Worm (Caenorhabditis elegans) whole organism, L2 larva: Measurements from ENCODE around the gene Y39A3B.8.

Source experiments
- C34F6.9 ChIP-seq: fragments of 150-350 bp; optimal IDR thresholded peaks from 2 replicates; lab custom pipeline; 2014; ENCODE audit warnings: missing biosample characterization, missing genetic modification characterization
- F13H6.1 ChIP-seq: sonication (generic microtip); optimal IDR thresholded peaks from 2 replicates; lab custom pipeline; 2016; ENCODE audit warnings: missing genetic modification characterization, missing compliant biosample characterization
- R02D3.7 ChIP-seq: fragments of 150-350 bp; optimal IDR thresholded peaks from 2 replicates; lab custom pipeline; 2014; ENCODE audit warnings: missing biosample characterization, missing genetic modification characterization
- ZK546.5 ChIP-seq: sonication (generic microtip); optimal IDR thresholded peaks from 2 replicates; lab custom pipeline; 2017; ENCODE audit warnings: missing biosample characterization, missing genetic modification characterization
- alr-1 ChIP-seq: fragments of 150-350 bp; optimal IDR thresholded peaks from 2 replicates; lab custom pipeline; 2014; ENCODE audit warnings: missing biosample characterization, missing genetic modification characterization
- aly-2 ChIP-seq: fragments of 150-350 bp; optimal IDR thresholded peaks from 2 replicates; lab custom pipeline; 2014; ENCODE audit warnings: missing biosample characterization, missing genetic modification characterization
- ama-1 ChIP-seq: fragments of 150-350 bp; optimal IDR thresholded peaks from 2 replicates; lab custom pipeline; 2018; ENCODE audit warnings: inconsistent platforms
- blmp-1 ChIP-seq: sonication (generic microtip); optimal IDR thresholded peaks from 2 replicates; lab custom pipeline; 2017; ENCODE audit warnings: missing genetic modification characterization, mild to moderate bottlenecking, missing compliant biosample characterization, antibody characterized with exemption, moderate library complexity; ENCODE audit not compliant: insufficient read depth
- ceh-16 ChIP-seq: fragments of 150-350 bp; optimal IDR thresholded peaks from 2 replicates; lab custom pipeline; 2014; ENCODE audit warnings: missing biosample characterization, missing genetic modification characterization
- ceh-82 ChIP-seq: fragments of 150-350 bp; optimal IDR thresholded peaks from 2 replicates; lab custom pipeline; 2014; ENCODE audit warnings: missing biosample characterization, missing genetic modification characterization
- dmd-4 ChIP-seq: sonication (generic microtip); optimal IDR thresholded peaks from 2 replicates; lab custom pipeline; 2017; ENCODE audit warnings: missing biosample characterization, missing genetic modification characterization
- egl-27 ChIP-seq: sonication (generic microtip); optimal IDR thresholded peaks from 3 replicates; lab custom pipeline; 2017; ENCODE audit warnings: missing biosample characterization, missing genetic modification reagents, missing genetic modification characterization
- elt-1 ChIP-seq: fragments of 150-350 bp; optimal IDR thresholded peaks from 2 replicates; lab custom pipeline; 2014; ENCODE audit warnings: missing biosample characterization, missing genetic modification characterization
- fos-1 ChIP-seq: fragments of 150-350 bp; optimal IDR thresholded peaks from 2 replicates; lab custom pipeline; 2014; ENCODE audit warnings: missing biosample characterization, missing genetic modification characterization
- gmeb-1 ChIP-seq: fragments of 150-350 bp; optimal IDR thresholded peaks from 2 replicates; lab custom pipeline; 2014; ENCODE audit warnings: missing biosample characterization, missing genetic modification characterization
- lin-39 ChIP-seq: fragments of 150-350 bp; optimal IDR thresholded peaks from 2 replicates; lab custom pipeline; 2014; ENCODE audit warnings: missing biosample characterization, missing genetic modification reagents, missing genetic modification characterization
- lsy-2 ChIP-seq, 2 experiments: fragments of 150-350 bp in 1 of 2; sonication (generic microtip) in 1 of 2; optimal IDR thresholded peaks; 2 replicates each; lab custom pipeline; 2014 to 2017; ENCODE audit warnings: missing biosample characterization in 2 of 2, missing genetic modification characterization in 2 of 2
- mab-5 ChIP-seq: fragments of 150-350 bp; optimal IDR thresholded peaks from 2 replicates; lab custom pipeline; 2014; ENCODE audit warnings: missing biosample characterization, missing genetic modification characterization
- mbf-1 ChIP-seq: sonication (generic microtip); optimal IDR thresholded peaks from 2 replicates; lab custom pipeline; 2017; ENCODE audit warnings: missing biosample characterization, missing genetic modification characterization
- mdl-1 ChIP-seq, 2 experiments: fragments of 150-350 bp in 1 of 2; sonication (generic microtip) in 1 of 2; optimal IDR thresholded peaks; 2 replicates each; lab custom pipeline; 2017; ENCODE audit warnings: missing biosample characterization in 2 of 2, missing genetic modification characterization in 2 of 2
- nhr-10 ChIP-seq: sonication (generic microtip); optimal IDR thresholded peaks from 2 replicates; lab custom pipeline; 2017; ENCODE audit warnings: missing biosample characterization, missing genetic modification characterization
- nhr-11 ChIP-seq: fragments of 150-350 bp; optimal IDR thresholded peaks from 2 replicates; lab custom pipeline; 2014; ENCODE audit warnings: missing biosample characterization, missing genetic modification characterization
- nhr-12 ChIP-seq: fragments of 150-350 bp; optimal IDR thresholded peaks from 2 replicates; lab custom pipeline; 2014; ENCODE audit warnings: missing biosample characterization, missing genetic modification characterization
- nhr-21 ChIP-seq: fragments of 150-350 bp; optimal IDR thresholded peaks from 2 replicates; lab custom pipeline; 2014; ENCODE audit warnings: missing biosample characterization, missing genetic modification characterization
- nhr-23 ChIP-seq: fragments of 150-350 bp; optimal IDR thresholded peaks from 2 replicates; lab custom pipeline; 2014; ENCODE audit warnings: missing biosample characterization, missing genetic modification reagents, missing genetic modification characterization
- nhr-237 ChIP-seq: fragments of 150-350 bp; optimal IDR thresholded peaks from 2 replicates; lab custom pipeline; 2014; ENCODE audit warnings: missing biosample characterization, missing genetic modification characterization
- nhr-25 ChIP-seq: fragments of 150-350 bp; sonication (generic microtip); optimal IDR thresholded peaks from 3 replicates; lab custom pipeline; 2014; ENCODE audit warnings: missing biosample characterization, missing genetic modification characterization
- nhr-6 ChIP-seq: fragments of 150-350 bp; optimal IDR thresholded peaks from 2 replicates; lab custom pipeline; 2014; ENCODE audit warnings: missing biosample characterization, missing genetic modification characterization
- nhr-77 ChIP-seq: fragments of 150-350 bp; optimal IDR thresholded peaks from 2 replicates; lab custom pipeline; 2014; ENCODE audit warnings: missing biosample characterization, missing genetic modification characterization
- peb-1 ChIP-seq: fragments of 150-350 bp; optimal IDR thresholded peaks from 2 replicates; lab custom pipeline; 2014; ENCODE audit warnings: missing biosample characterization, missing genetic modification characterization
- sma-3 ChIP-seq: sonication (generic microtip); optimal IDR thresholded peaks from 2 replicates; lab custom pipeline; 2016; ENCODE audit warnings: missing genetic modification reagents, missing genetic modification characterization, missing compliant biosample characterization
- unc-39 ChIP-seq: fragments of 150-350 bp; optimal IDR thresholded peaks from 2 replicates; lab custom pipeline; 2014; ENCODE audit warnings: missing biosample characterization, missing genetic modification characterization
- unc-55 ChIP-seq: fragments of 150-350 bp; sonication (generic microtip); optimal IDR thresholded peaks from 3 replicates; lab custom pipeline; 2014; ENCODE audit warnings: missing biosample characterization, missing genetic modification reagents, missing genetic modification characterization
- unc-62 ChIP-seq: fragments of 150-350 bp; optimal IDR thresholded peaks from 2 replicates; lab custom pipeline; 2014; ENCODE audit warnings: missing biosample characterization, missing genetic modification reagents, missing genetic modification characterization
- zag-1 ChIP-seq: fragments of 150-350 bp; optimal IDR thresholded peaks from 2 replicates; lab custom pipeline; 2014; ENCODE audit warnings: missing biosample characterization, missing genetic modification characterization
- ztf-1 ChIP-seq: fragments of 200-800 bp; sonication (Bioruptor generic); conservative IDR thresholded peaks from 2 replicates; pipeline ENCODE4 v1.3.6; 2022; ENCODE audit warnings: missing genetic modification characterization, missing compliant biosample characterization

Gene Y39A3B.8

ce11 chrIII:2005729-2006128 is 17.9 kb downstream of the Y39A3B.8 start, which contains the start of gene Y39A3B.1:
TSS of gene Y39A3B.1 (plus strand) at chrIII:2006029.
- TF ChIP-seq lsy-2 (tag; optimal IDR thresholded peaks at IDR 0.05; lab: Kevin White, UChicago) (no peak), blmp-1 (tag; lab: Kevin White, UChicago) (no peak), ceh-82 (tag; lab: Kevin White, UChicago) (no peak)

- TF ChIP-seq ceh-16 (no peak), aly-2 (no peak), nhr-77 (tag; lab: Kevin White, UChicago) (no peak), nhr-25 (tag; lab: Kevin White, UChicago) (no peak), ama-1 (lab: Kevin White, UChicago) (no peak), peb-1 (no peak), mab-5 (tag; lab: Kevin White, UChicago) (no peak), blmp-1 (tag; lab: Kevin White, UChicago) (no peak), elt-1 (tag; lab: Kevin White, UChicago) (no peak), unc-62 (no peak), R02D3.7 (no peak), nhr-11 (tag; lab: Kevin White, UChicago) (no peak), lin-39 (no peak), sma-3 (GFP tag; lab: Kevin White, UChicago) (no peak), alr-1 (tag; lab: Kevin White, UChicago) (no peak)
Observed at ce11 chrIII:2006937-2007336, 19.1 kb downstream of the Y39A3B.8 start.

- TF ChIP-seq egl-27 (tag; lab: Kevin White, UChicago) = no peak
- TF ChIP-seq nhr-12 = no peak
- TF ChIP-seq R02D3.7 = no peak
- no peak for TF ChIP-seq F13H6.1
- TF ChIP-seq nhr-10 = no peak
- no peak for TF ChIP-seq nhr-11 (tag; lab: Kevin White, UChicago)
- TF ChIP-seq dmd-4 (tag; lab: Kevin White, UChicago) = no peak
- TF ChIP-seq zag-1 = no peak
- no peak for TF ChIP-seq mab-5 (tag; lab: Kevin White, UChicago)
- no peak for TF ChIP-seq C34F6.9
- TF ChIP-seq ztf-1 = no peak
- TF ChIP-seq mbf-1 (tag; lab: Kevin White, UChicago) = no peak
Observed at ce11 chrIII:2008334-2008733, 20.5 kb downstream of the Y39A3B.8 start.

ce11 chrIII:2008894-2009293 is 21.1 kb downstream of the Y39A3B.8 start:
- TF ChIP-seq unc-55 (GFP tag; lab: Kevin White, UChicago) (no peak), unc-39 (tag; lab: Kevin White, UChicago) (no peak), nhr-77 (tag; lab: Kevin White, UChicago) (no peak), ztf-1 (no peak), mdl-1 (tag; optimal IDR thresholded peaks at IDR 0.05; lab: Kevin White, UChicago) (no peak), nhr-6 (no peak), dmd-4 (tag; lab: Kevin White, UChicago) (no peak), nhr-23 (no peak), ZK546.5 (tag; lab: Kevin White, UChicago) (no peak), lin-39 (no peak), C34F6.9 (no peak)

ce11 chrIII:2012561-2012960 is 24.8 kb downstream of the Y39A3B.8 start:
- TF ChIP-seq nhr-11 (tag; lab: Kevin White, UChicago) (no peak), ama-1 (lab: Kevin White, UChicago) (no peak), blmp-1 (tag; lab: Kevin White, UChicago) (no peak), R02D3.7 (no peak), gmeb-1 (tag; lab: Kevin White, UChicago) (no peak), unc-62 (no peak), lin-39 (no peak), unc-39 (tag; lab: Kevin White, UChicago) (no peak), nhr-21 (tag; lab: Kevin White, UChicago) (no peak), mbf-1 (tag; lab: Kevin White, UChicago) (no peak), fos-1 (tag; lab: Kevin White, UChicago) (no peak), nhr-12 (no peak), ceh-16 (no peak), C34F6.9 (no peak), mdl-1 (tag; optimal IDR thresholded peaks at IDR 0.05; lab: Kevin White, UChicago) (no peak), nhr-237 (tag; lab: Kevin White, UChicago) (no peak), nhr-6 (no peak)
